Fruit fly (Drosophila melanogaster) whole organism, larva: ENCODE data around the gene Fife.

Experiments used
- noc ChIP-seq: fragments of 200-800 bp; sonication (Bioruptor generic); optimal IDR thresholded peaks from 3 replicates; lab custom pipeline; 2019; ENCODE audit warnings: missing biosample characterization, mild to moderate bottlenecking, missing genetic modification characterization, moderate library complexity

Fife gene

DNA sequence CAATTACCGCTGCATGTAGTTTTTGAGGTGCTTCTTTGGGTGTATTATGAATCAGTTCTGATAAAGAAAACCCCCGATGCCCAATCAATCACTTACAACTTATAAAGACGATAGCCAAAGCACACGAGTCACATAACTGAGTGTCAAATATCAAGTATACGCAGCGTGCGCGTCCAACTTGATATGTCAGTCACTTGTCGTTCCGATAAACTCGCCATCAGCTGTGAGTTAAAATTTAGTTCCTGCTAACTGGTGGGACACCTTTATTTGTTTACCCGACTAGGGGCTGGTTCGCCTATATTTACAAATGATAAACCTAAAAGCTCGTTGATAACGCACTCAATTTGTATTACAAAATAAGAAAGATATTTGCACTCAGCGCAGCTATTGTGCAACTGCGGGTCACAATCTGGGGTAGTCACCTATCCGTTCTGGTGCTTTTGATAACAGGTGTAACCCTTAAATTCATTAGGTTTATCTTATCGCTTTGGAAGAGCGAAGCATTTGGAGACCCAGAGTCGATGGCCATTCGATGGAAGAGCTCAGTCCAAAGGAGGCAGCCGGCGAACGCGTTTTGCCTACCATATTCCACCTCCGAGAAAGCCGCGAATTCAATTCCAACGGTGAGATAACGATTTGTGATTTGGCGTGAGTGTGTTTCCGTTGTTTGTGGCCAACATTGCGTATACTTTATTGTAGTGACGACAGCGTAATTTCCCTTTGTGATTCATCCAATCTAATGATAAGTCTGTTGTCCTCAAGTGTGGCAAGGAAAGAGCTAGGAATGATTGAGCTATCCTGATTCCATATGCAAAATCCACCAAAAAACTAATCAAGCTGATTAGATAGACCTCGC lies 63.7 kb downstream of the Fife start, which contains the start of gene CG1246:
TSS of gene CG1246 (plus strand) at position 526 of the 856 bp plus-strand sequence.
- TF ChIP-seq noc (tag; lab: Kevin White, UChicago): peak; percentile 68

DNA sequence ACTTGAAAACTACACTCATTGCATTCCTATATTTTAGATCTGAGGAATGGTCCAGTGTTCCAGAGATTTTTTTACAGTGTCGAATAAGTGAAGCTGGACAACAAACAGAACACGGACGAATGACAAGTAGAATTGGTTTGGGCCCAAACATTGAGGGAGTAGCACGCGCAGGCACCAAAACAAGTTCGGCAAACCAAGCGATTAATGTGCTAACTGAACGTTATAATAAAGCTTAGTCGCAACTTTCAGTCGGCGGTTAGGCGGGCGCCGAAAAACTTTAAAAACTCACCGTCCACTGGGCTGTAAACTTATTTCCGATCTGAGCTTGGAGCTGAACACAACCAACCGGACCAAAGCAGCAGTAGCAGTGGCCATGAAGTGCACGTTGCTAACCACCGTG lies 66.4 kb downstream of the Fife start, which contains the start of gene CG1143:
TSS of gene CG1143 (plus strand) at position 301 of the 400 bp plus-strand sequence.
- TF ChIP-seq noc (tag; lab: Kevin White, UChicago): no peak

DNA sequence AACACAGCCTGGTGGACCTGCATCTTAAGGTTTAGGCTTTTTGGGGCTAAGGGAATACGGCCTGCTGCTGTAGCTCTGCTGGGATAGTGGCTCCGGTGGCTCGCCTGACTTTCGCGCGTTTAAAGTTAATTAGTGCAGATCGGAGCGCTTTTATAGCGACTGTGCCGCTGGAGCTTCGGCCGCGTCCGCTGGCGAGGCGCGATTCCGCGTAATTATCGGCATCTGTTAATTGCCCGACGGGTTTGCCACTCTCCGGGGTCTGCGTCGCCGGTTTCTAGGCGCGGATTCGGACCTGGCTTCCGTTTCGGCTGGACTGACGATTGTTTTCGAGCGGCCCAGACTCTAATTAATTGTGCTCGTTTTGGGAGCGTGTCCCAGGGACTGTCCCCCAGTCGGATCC lies 68.2 kb downstream of the Fife start, which contains the start of gene CG14949:
TSS of gene CG14949 (minus strand) at position 101 of the 400 bp plus-strand sequence.
- TF ChIP-seq noc (tag; lab: Kevin White, UChicago): no peak

DNA sequence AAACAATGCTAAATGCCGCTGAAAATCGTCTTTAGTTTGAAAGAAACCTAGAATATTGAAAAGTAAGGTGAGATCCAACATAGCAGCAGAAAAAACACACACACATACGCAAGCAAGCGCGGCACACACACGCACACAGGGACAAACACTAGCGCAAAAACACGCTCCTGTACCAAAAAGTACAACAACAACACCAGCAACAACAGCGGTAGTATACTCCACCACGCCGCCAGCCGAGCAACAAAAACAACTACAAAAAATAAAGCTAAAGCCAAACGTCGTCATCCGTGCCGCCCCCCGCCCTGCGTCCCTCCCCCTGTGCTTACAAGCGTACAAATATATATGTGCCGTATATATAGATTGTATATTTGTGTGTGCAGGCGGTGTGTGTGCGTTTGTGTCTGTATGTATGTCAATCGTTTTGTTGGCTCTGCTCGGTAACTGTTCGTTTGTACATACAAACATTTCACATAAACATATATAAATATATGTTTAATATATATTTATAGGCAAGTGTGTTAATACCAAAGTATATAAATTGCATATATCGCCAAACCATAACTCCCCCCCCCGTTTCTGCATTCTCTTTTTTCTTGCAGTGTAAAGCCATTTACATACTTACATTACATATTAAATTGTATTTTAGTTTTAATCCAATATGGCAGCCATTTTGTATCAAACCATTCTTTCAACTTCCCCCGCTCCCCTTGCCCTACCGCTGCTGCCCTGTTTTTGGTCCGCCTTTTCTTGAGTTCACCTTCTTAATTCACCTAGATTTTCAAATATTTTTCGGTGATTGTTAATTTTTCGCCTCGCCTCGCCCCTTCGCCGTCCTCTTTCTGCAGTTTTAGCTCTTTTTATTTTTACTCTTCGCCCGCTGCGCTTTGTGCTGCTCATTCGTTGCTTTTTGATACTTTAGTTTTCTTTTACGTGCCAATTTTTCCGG lies 75.2 kb downstream of the Fife start:
- no peak for TF ChIP-seq noc (tag; lab: Kevin White, UChicago)

DNA sequence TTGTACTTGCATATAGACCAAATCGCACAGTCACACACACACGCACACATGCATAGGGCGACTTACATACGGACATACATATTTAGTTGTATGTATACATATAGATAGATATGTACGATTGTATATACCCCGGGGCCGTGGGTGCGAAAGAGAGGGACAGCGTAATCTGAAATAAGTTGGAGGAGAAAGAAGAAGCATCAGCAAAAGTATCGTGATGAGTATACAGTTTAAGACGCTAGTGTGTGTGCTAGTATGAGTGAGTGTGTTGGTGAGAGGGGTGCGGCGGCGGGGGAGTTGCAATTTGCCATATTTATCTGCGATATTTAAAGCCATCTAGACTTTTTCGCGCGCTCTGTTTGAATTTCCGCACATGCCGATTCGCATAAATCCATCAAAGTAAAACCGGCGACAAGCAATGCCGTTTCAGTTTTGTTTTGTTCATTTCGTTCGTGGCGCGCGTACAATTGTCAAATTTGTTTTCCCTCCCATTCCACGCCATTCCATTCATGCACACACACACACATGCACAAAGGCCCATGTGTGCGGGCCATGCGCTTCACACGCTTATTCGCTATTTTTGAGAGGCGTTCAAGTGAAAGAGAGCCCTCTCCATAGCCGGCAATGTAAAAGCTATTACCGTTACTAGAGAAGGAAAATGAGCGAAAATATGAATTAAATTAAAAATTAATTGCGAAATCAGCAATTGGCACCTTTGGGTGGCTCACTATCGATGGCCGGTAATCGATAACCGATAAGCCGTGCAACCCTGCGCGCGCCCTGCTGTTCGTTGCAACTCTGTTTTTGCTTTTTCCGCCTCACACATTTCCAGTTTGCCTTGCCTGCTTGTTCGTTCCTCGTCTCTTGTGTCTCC lies 76.3 kb downstream of the Fife start:
- TF ChIP-seq noc (tag; lab: Kevin White, UChicago): peak; percentile 62

DNA sequence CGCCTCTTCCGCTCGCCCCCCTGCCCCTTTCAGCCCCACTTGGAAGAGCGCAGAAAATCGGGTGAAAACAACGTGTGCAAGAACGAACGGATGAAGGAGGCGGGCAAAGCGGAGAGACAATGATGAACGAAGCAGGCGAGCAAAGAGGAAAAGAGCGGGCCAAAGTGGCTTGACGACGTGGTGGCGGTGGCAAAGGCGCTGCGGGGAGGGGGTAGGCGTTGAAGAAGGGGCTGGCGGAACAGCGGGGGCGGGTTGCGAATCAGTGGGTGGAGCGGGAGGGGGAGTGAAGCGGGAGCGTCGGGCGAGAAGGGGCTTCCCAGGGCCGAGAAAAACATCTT lies 78.8 kb downstream of the Fife start:
- TF ChIP-seq noc (tag; lab: Kevin White, UChicago): no peak

DNA sequence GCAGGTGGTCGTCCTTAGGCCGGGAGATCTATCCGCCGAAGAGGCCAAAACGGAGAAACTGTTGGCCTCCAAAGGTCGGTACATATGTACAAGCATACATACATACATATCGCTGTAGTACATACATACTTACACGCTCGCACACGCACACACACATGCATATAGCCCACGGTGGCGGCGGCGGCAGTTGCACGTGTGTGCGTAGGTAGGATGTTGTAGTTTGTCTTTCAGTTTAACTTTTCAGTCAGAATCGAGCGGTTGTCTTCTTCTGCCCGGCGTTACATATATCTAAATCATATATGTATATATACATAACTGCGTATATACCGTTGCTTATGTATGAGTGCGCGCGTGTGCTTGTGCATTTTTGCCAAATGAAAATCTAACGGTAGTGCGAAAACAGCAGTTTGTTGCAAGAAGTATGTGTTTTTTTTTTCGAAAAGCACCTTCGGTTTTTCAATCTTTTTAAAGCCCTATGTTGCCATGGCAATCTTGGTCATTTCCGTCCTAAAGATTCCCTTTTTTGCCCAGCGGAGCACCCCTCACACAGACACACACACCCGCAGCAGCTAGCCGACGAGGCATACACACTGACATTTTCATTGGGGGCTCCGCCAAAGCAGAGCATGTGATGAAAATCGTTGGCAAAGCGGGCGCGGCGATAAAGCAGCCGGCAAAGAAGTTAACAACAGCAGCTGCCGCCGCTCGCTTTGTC lies 79.3 kb downstream of the Fife start:
- no peak for TF ChIP-seq noc (tag; lab: Kevin White, UChicago)

DNA sequence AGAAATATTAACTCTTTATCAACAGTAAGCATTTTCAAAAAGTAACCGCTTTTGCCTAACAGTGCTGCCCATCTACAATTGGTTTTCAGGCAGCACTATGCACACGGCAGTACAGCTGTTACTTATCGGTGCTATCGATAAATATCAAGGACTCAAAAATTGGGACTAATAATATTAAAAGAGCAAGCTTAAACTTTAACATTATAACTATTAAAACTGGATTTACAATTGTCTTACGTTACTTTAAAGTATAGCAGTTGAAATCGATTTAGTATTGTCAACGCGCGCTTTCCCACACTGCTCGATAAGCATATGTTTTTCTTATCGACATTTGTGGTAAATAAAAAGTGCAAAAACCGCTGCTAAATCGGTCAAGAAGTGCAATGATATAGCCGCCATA lies 80.1 kb downstream of the Fife start, which contains the start of the genes CG42245 and MEP-1:
TSS of gene CG42245 (plus strand) at position 310 of the 400 bp plus-strand sequence.
TSS of gene MEP-1 (plus strand) at position 310 of the 400 bp plus-strand sequence.
- no peak for TF ChIP-seq noc (tag; lab: Kevin White, UChicago)

DNA sequence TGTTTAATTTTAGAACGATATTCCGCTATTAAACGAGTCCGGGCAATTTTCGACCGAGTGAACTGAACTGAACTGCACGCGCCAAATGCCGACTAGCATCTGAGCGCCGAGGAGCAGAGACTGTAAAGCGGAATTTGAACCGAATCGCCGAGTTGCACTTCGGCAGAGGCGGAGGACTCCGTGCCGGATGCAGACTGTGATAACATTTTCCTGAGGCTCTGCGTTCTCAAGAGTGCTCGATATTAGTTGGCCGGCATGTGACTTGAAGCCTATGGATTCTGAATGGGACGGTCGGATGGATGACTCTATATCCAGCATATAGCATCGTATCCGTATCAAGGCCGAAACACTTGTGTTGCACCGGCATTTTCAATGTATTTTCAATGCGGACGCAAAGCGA lies 81.5 kb downstream of the Fife start, which contains the start of gene Pxn:
TSS of gene Pxn (minus strand) at position 101 of the 400 bp plus-strand sequence.
- TF ChIP-seq noc (tag; lab: Kevin White, UChicago): no peak

DNA sequence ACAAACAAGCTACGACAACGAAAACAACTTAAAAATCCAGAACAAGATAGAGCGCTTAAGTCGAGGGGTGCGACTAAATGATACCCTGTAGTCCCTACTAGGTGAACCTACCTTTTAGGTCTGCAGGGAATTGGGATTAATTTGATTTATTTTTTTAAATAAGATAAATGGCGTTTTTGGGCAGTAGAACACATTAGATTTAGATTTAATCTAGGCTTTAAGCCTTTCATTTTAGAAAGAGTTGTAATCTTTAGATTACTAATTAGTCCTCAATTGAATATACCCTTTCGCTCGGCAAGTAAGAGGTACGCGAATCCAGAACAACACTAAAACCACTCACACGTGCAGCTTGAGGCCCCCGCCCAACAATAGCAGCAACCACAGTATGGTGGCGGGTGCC lies 97.3 kb downstream of the Fife start:
- no peak for TF ChIP-seq noc (tag; lab: Kevin White, UChicago)

DNA sequence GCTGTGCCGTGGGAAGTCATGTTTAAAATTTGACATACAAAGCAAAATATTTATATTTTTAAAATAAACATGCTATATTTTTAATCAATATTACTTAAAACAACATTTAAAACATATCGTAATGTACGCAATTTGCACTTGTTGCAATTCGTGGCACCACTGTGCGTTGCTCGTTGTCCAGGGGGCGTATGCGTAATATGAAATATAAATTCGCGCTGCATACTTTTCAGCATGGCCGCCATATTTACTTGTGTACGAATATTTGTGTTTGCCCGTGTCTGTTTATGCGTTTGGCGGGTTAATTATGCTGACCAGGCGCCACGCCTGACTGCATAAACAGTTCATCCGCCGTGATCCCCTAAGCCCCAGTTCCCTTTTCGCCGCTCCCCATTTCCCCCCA lies 102.7 kb downstream of the Fife start:
- no peak for TF ChIP-seq noc (tag; lab: Kevin White, UChicago)
